Fruit fly (Drosophila melanogaster): ENCODE measurements around the gene CG14073.

CG14073 gene

dm6 chr3L:18828318-18828717 is 7.8 kb upstream of the CG14073 start (continued):
- TF ChIP-seq CG12659 (GFP tag; optimal IDR thresholded peaks at IDR 0.05) (peak; percentile 27), Taf1 (GFP tag; IDR thresholded peaks at IDR 0.05) (no peak), Rx (GFP tag; IDR thresholded peaks at IDR 0.05) (no peak), CG1024 (GFP tag; IDR thresholded peaks at IDR 0.05) (no peak), az2 (GFP tag; optimal IDR thresholded peaks at IDR 0.05) (no peak), HLH54F (GFP tag; optimal IDR thresholded peaks at IDR 0.05) (no peak), GATAe (GFP tag; conservative IDR thresholded peaks at IDR 0.05) (no peak), ato (GFP tag; IDR thresholded peaks at IDR 0.05; ENCODE audit: partially characterized antibody) (peak; percentile 63), Bgb (GFP tag; IDR thresholded peaks at IDR 0.05; ENCODE audit: partially characterized antibody) (peak; percentile 83), CG10267 (tag; optimal IDR thresholded peaks at IDR 0.05) (peak; percentile 25), CG13287 (GFP tag; IDR thresholded peaks at IDR 0.05; ENCODE audit: partially characterized antibody) (peak; percentile 83), sug (tag; optimal IDR thresholded peaks at IDR 0.05) (peak; percentile 49), pzg (GFP tag; optimal IDR thresholded peaks at IDR 0.05) (peak; percentile 67), E2f1 (GFP tag; IDR thresholded peaks at IDR 0.05) (no peak), Hey (tag; optimal IDR thresholded peaks at IDR 0.05) (no peak), CG4360 (GFP tag; IDR thresholded peaks at IDR 0.05) (no peak), HmgZ (tag; optimal IDR thresholded peaks at IDR 0.05) (peak; percentile 57), CG7963 (GFP tag; IDR thresholded peaks at IDR 0.05; ENCODE audit: partially characterized antibody) (peak; percentile 59), CG10462 (GFP tag; optimal IDR thresholded peaks at IDR 0.05) (no peak), gro (GFP tag; optimal IDR thresholded peaks at IDR 0.05) (no peak), CG15601 (tag; optimal IDR thresholded peaks at IDR 0.05) (no peak), corto (GFP tag; optimal IDR thresholded peaks at IDR 0.05) (peak; percentile 38), CG42726 (GFP tag; IDR thresholded peaks at IDR 0.05; ENCODE audit: partially characterized antibody) (peak; percentile 77; the same call in 1 of the 2 replicates), vnd (GFP tag; IDR thresholded peaks at IDR 0.05; ENCODE audit: partially characterized antibody) (peak; percentile 41; the same call in 2 of the 3 replicates), HHEX (GFP tag; optimal IDR thresholded peaks at IDR 0.05) (no peak), CG15073 (GFP tag; optimal IDR thresholded peaks at IDR 0.05) (no peak), stwl (tag; optimal IDR thresholded peaks at IDR 0.05) (peak; percentile 97), otp (GFP tag; IDR thresholded peaks at IDR 0.05) (no peak), sob (GFP tag; IDR thresholded peaks at IDR 0.05) (0 out of 2 replicates have a peak, but pooled peaks have one; percentile 21), Mad (GFP tag; optimal IDR thresholded peaks at IDR 0.05) (peak; percentile 2), Med (GFP tag) (peak; percentile 53), bsh (GFP tag; optimal IDR thresholded peaks at IDR 0.05) (no peak), Ets97D (GFP tag; optimal IDR thresholded peaks at IDR 0.05) (peak; percentile 26), Nf-YC (tag; optimal IDR thresholded peaks at IDR 0.05) (peak; percentile 31), trem (tag; optimal IDR thresholded peaks at IDR 0.05) (peak; percentile 42)

- TF ChIP-seq CG12236 (GFP tag; optimal IDR thresholded peaks at IDR 0.05) (no peak), CG1832 (GFP tag; optimal IDR thresholded peaks at IDR 0.05) (no peak), CG15011 (GFP tag; optimal IDR thresholded peaks at IDR 0.05) (no peak), Doc2 (GFP tag; IDR thresholded peaks at IDR 0.05) (no peak), Taf1 (GFP tag; IDR thresholded peaks at IDR 0.05) (no peak), exex (tag; optimal IDR thresholded peaks at IDR 0.05) (peak; percentile 35), CG8944 (GFP tag; optimal IDR thresholded peaks at IDR 0.05) (no peak), CG4282 (GFP tag; optimal IDR thresholded peaks at IDR 0.05) (no peak), CG17328 (GFP tag; IDR thresholded peaks at IDR 0.05) (no peak), ERR (GFP tag; optimal IDR thresholded peaks at IDR 0.05) (no peak), Dfd (GFP tag; optimal IDR thresholded peaks at IDR 0.05) (no peak), Blimp-1 (GFP tag; optimal IDR thresholded peaks at IDR 0.05) (no peak), sug (tag; optimal IDR thresholded peaks at IDR 0.05) (peak; percentile 93)
These were observed 5.5 kb upstream of the CG14073 start for dm6 chr3L:18825993-18826392.

Data from whole organism, embryonic.